Fruit fly (Drosophila melanogaster): ENCODE results near the gene CG12111.

Gene CG12111

DNA sequence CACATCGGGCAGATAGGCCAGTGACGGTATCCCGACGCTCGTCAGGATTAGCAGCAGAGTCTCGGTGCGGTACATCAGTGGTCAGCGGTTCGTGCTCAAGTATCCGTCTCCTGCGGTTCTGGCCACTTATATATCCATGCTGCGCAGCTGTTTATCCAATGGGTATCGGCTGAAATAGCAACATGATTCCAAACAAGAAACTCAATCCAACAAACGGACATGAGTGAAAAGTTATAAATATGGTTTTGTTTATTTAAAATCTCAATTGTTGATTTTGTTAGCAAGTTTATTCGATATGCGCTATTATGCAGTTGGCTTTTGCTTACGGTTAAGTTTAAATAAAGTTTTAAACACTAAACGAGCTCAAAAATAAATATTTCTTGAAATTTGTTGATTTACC lies at the start of gene CG12111:
Gene CG12111, minus strand, starts transcription at position 101 of the 400 bp plus-strand sequence.
- no peak for TF ChIP-seq psq (optimal IDR thresholded peaks at IDR 0.05)
- no peak for TF ChIP-seq Myc (optimal IDR thresholded peaks at IDR 0.05)
- no peak for TF ChIP-seq Sin3A (optimal IDR thresholded peaks at IDR 0.05)
- no peak for TF ChIP-seq ttk (optimal IDR thresholded peaks at IDR 0.05)
- no peak for TF ChIP-seq h (optimal IDR thresholded peaks at IDR 0.05)
- TF ChIP-seq insv (optimal IDR thresholded peaks at IDR 0.05) = no peak

- TF ChIP-seq ttk (optimal IDR thresholded peaks at IDR 0.05) (no peak), Myc (optimal IDR thresholded peaks at IDR 0.05) (no peak), insv (optimal IDR thresholded peaks at IDR 0.05) (no peak), psq (optimal IDR thresholded peaks at IDR 0.05) (no peak), h (optimal IDR thresholded peaks at IDR 0.05) (no peak), Sin3A (optimal IDR thresholded peaks at IDR 0.05) (no peak)
Measured at dm6 chrX:8616787-8617432, 46.2 kb upstream of the CG12111 start.

- TF ChIP-seq ttk (optimal IDR thresholded peaks at IDR 0.05) (no peak), Sin3A (optimal IDR thresholded peaks at IDR 0.05) (no peak), Myc (optimal IDR thresholded peaks at IDR 0.05) (no peak), h (optimal IDR thresholded peaks at IDR 0.05) (no peak), insv (optimal IDR thresholded peaks at IDR 0.05) (no peak), psq (optimal IDR thresholded peaks at IDR 0.05) (no peak)
Measured at dm6 chrX:8616280-8616679, 45.5 kb upstream of the CG12111 start.

dm6 chrX:8607902-8608301 lies 37.2 kb upstream of the CG12111 start:
- TF ChIP-seq Sin3A (optimal IDR thresholded peaks at IDR 0.05) (no peak), h (optimal IDR thresholded peaks at IDR 0.05) (no peak), Myc (optimal IDR thresholded peaks at IDR 0.05) (no peak), ttk (optimal IDR thresholded peaks at IDR 0.05) (no peak), insv (optimal IDR thresholded peaks at IDR 0.05) (no peak), psq (optimal IDR thresholded peaks at IDR 0.05) (no peak)

DNA sequence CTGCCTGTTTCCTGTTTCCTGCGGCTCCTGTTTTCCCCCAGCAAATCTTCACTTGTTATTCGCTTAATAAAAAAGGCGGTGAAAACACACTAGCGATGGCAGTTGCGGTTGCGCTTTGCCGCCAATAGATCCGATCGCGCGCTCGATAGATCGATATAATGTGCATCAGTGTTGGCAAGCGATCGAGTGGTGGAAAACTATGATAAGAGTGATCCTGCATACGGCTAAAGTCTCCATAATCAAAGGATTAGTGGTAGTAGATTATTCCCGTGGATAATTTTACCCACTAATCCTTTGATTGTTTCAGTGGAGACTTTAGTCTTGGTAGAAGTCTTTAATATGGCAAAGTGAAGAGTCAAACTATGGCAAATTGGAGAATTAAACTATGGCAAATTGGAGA lies 35.5 kb upstream of the CG12111 start, which contains the start of gene Caf1-180:
Gene Caf1-180, minus strand, starts transcription at position 99 of the 400 bp plus-strand sequence.
- TF ChIP-seq Myc (optimal IDR thresholded peaks at IDR 0.05) (no peak), ttk (optimal IDR thresholded peaks at IDR 0.05) (no peak), Sin3A (optimal IDR thresholded peaks at IDR 0.05) (no peak), insv (optimal IDR thresholded peaks at IDR 0.05) (no peak), psq (optimal IDR thresholded peaks at IDR 0.05) (no peak), h (optimal IDR thresholded peaks at IDR 0.05) (no peak)

DNA sequence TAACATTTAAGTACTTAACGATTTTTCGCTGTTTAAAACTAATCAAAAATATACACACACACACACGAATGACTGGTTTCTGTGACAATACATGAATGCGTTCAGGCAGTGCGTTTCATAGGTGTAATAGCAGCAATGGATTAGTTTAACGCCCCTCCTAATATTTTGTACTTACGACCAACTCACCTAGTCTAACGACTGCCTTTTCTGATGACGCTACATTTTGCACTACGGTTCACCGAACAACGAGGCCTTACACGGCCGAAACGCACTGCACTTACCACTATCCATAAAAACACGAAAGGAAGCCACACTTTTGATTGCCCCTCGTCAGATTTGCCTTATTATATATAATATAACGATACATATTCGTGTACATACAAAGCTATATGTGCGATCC lies 30.4 kb upstream of the CG12111 start:
- no peak for TF ChIP-seq insv (optimal IDR thresholded peaks at IDR 0.05)
- no peak for TF ChIP-seq psq (optimal IDR thresholded peaks at IDR 0.05)
- TF ChIP-seq h (optimal IDR thresholded peaks at IDR 0.05) = no peak
- no peak for TF ChIP-seq Myc (optimal IDR thresholded peaks at IDR 0.05)
- TF ChIP-seq ttk (optimal IDR thresholded peaks at IDR 0.05) = no peak
- no peak for TF ChIP-seq Sin3A (optimal IDR thresholded peaks at IDR 0.05)

- TF ChIP-seq insv (optimal IDR thresholded peaks at IDR 0.05) (no peak), ttk (optimal IDR thresholded peaks at IDR 0.05) (no peak), Sin3A (optimal IDR thresholded peaks at IDR 0.05) (no peak), Myc (optimal IDR thresholded peaks at IDR 0.05) (no peak), psq (optimal IDR thresholded peaks at IDR 0.05) (no peak), h (optimal IDR thresholded peaks at IDR 0.05) (no peak)
Measured at dm6 chrX:8593159-8593476, 22.4 kb upstream of the CG12111 start.

DNA sequence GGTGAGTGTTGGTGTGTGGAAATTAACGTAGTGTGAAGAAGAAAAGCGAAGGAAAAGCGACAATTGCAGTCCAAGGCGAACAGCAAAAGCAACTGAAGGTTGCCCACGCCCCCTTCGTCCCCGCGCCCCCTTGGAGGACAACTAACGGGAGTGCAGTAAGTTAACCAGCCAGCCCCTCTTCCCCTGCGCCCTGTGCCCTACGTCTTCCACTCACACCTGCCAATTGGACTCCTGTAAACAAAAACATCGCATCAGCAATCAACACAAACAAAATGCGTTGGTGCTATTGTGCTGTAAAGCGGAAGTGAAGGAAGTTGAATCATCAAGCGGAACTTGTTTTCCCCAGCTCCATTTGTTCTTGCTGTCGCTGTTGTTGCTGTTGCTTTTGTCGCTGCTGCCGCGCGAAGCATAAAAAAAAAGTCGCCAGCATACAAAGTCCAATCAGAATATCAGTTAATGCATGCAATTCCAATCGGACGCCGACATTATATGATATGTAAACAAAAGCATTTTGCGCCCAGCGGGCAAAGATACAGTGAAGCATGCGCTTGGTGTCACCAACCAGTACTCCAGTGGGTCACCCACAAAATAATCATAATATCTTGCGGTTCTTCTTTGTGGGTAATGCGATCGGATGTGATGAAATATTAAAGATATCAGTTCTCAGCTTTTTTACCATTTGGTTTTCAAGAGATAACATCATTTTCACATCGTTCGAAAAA lies 21.9 kb upstream of the CG12111 start:
- TF ChIP-seq psq (optimal IDR thresholded peaks at IDR 0.05) (no peak), ttk (optimal IDR thresholded peaks at IDR 0.05) (no peak), insv (optimal IDR thresholded peaks at IDR 0.05) (no peak), h (optimal IDR thresholded peaks at IDR 0.05) (no peak), Sin3A (optimal IDR thresholded peaks at IDR 0.05) (no peak), Myc (optimal IDR thresholded peaks at IDR 0.05) (no peak)

- TF ChIP-seq Sin3A (optimal IDR thresholded peaks at IDR 0.05) (no peak), h (optimal IDR thresholded peaks at IDR 0.05) (no peak), psq (optimal IDR thresholded peaks at IDR 0.05) (no peak), ttk (optimal IDR thresholded peaks at IDR 0.05) (no peak), insv (optimal IDR thresholded peaks at IDR 0.05) (no peak), Myc (optimal IDR thresholded peaks at IDR 0.05) (no peak)
Measured at dm6 chrX:8591685-8592127, 21.0 kb upstream of the CG12111 start, which contains the start of the genes CG12659 and Crag. Gene CG12659 (minus strand): TSS chrX:8591729. Gene Crag (plus strand): TSS chrX:8592031.

- TF ChIP-seq Sin3A (optimal IDR thresholded peaks at IDR 0.05) = no peak
Measured at dm6 chrX:8588607-8589171, 17.9 kb upstream of the CG12111 start, which contains the start of gene CG12081. Gene CG12081 (plus strand): TSS chrX:8588811.

DNA sequence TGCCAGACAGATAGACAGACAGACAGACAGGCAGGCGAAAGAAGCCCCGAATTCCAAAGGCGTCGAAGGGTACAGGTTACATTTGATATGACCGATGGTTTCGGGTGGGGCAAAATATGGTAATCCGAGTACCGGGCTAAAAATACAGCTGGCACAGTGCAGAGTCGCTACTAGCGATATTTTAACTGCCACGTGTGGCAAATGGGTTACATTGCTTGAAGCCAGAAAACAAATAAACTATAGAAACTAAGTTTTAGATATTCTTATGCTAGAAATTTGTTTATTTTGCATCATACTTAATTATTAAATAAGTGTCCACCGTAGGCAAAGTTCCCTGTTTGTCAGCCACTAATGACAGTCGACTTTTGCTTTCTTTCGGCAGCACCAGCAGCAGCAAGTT lies 12.4 kb upstream of the CG12111 start:
- TF ChIP-seq Myc (optimal IDR thresholded peaks at IDR 0.05) = no peak
- no peak for TF ChIP-seq Sin3A (optimal IDR thresholded peaks at IDR 0.05)
- no peak for TF ChIP-seq psq (optimal IDR thresholded peaks at IDR 0.05)
- no peak for TF ChIP-seq ttk (optimal IDR thresholded peaks at IDR 0.05)
- no peak for TF ChIP-seq insv (optimal IDR thresholded peaks at IDR 0.05)
- no peak for TF ChIP-seq h (optimal IDR thresholded peaks at IDR 0.05)

dm6 chrX:8580794-8581193 lies 10.0 kb upstream of the CG12111 start:
- TF ChIP-seq psq (optimal IDR thresholded peaks at IDR 0.05) = no peak
- TF ChIP-seq Myc (optimal IDR thresholded peaks at IDR 0.05) = no peak
- TF ChIP-seq insv (optimal IDR thresholded peaks at IDR 0.05) = no peak
- TF ChIP-seq ttk (optimal IDR thresholded peaks at IDR 0.05) = no peak
- no peak for TF ChIP-seq Sin3A (optimal IDR thresholded peaks at IDR 0.05)
- no peak for TF ChIP-seq h (optimal IDR thresholded peaks at IDR 0.05)

Data from Kc167 (cell line).